Worm (Caenorhabditis elegans) whole organism, late embryonic: ENCODE data around the gene nstp-3.
A peak's percentile ranks its signal among the peaks of the same experiment; 100 is the strongest.

Experiments used
- C08G9.2 ChIP-seq: sonication (generic microtip); optimal IDR thresholded peaks from 2 replicates; lab custom pipeline; 2016; ENCODE audit warnings: mild to moderate bottlenecking, missing genetic modification characterization, moderate library complexity, missing compliant biosample characterization
- K02D7.2 ChIP-seq: sonication (generic microtip); optimal IDR thresholded peaks from 2 replicates; lab custom pipeline; 2017; ENCODE audit warnings: mild to moderate bottlenecking, missing genetic modification characterization, missing compliant biosample characterization
- K09A11.1 ChIP-seq: sonication (generic microtip); optimal IDR thresholded peaks from 2 replicates; lab custom pipeline; 2017; ENCODE audit warnings: antibody characterized with exemption, mild to moderate bottlenecking, missing genetic modification characterization, missing compliant biosample characterization; ENCODE audit not compliant: insufficient read depth
- ceh-30 ChIP-seq: fragments of 150-350 bp; optimal IDR thresholded peaks from 2 replicates; lab custom pipeline; 2014; ENCODE audit warnings: missing biosample characterization, missing genetic modification characterization
- ceh-31 ChIP-seq: sonication (generic microtip); optimal IDR thresholded peaks from 2 replicates; lab custom pipeline; 2016; ENCODE audit warnings: missing genetic modification characterization, missing compliant biosample characterization
- ceh-34 ChIP-seq: sonication (generic microtip); optimal IDR thresholded peaks from 2 replicates; lab custom pipeline; 2016; ENCODE audit warnings: mild to moderate bottlenecking, missing genetic modification characterization, missing compliant biosample characterization
- ceh-48 ChIP-seq: sonication (generic microtip); optimal IDR thresholded peaks from 2 replicates; lab custom pipeline; 2016; ENCODE audit warnings: missing genetic modification characterization, inconsistent platforms, missing compliant biosample characterization
- ceh-9 ChIP-seq: sonication (generic microtip); optimal IDR thresholded peaks from 2 replicates; lab custom pipeline; 2016; ENCODE audit warnings: mild to moderate bottlenecking, missing genetic modification characterization, inconsistent platforms, missing compliant biosample characterization
- dve-1 ChIP-seq: sonication (generic microtip); optimal IDR thresholded peaks from 2 replicates; lab custom pipeline; 2017; ENCODE audit warnings: antibody characterized with exemption, mild to moderate bottlenecking, missing genetic modification characterization, missing compliant biosample characterization
- eyg-1 ChIP-seq: sonication (generic microtip); optimal IDR thresholded peaks from 2 replicates; lab custom pipeline; 2016; ENCODE audit warnings: missing genotype, missing genetic modification characterization, missing compliant biosample characterization
- fax-1 ChIP-seq: sonication (generic microtip); optimal IDR thresholded peaks from 2 replicates; lab custom pipeline; 2016; ENCODE audit warnings: missing genotype, missing genetic modification characterization, missing compliant biosample characterization
- fkh-10 ChIP-seq: fragments of 150-350 bp; optimal IDR thresholded peaks from 2 replicates; lab custom pipeline; 2014; ENCODE audit warnings: missing biosample characterization, missing genetic modification reagents, missing genetic modification characterization
- hlh-15 ChIP-seq: sonication (generic microtip); optimal IDR thresholded peaks from 2 replicates; lab custom pipeline; 2016; ENCODE audit warnings: missing genetic modification characterization, missing compliant biosample characterization
- hlh-30 ChIP-seq: sonication (generic microtip); optimal IDR thresholded peaks from 2 replicates; lab custom pipeline; 2017; ENCODE audit warnings: antibody characterized with exemption, missing genetic modification characterization, missing compliant biosample characterization; ENCODE audit not compliant: insufficient read depth
- lim-6 ChIP-seq: sonication (generic microtip); optimal IDR thresholded peaks from 2 replicates; lab custom pipeline; 2016; ENCODE audit warnings: missing genetic modification characterization, missing compliant biosample characterization
- lin-11 ChIP-seq: fragments of 200-800 bp; sonication (Bioruptor generic); optimal IDR thresholded peaks from 2 replicates; lab custom pipeline; 2018; ENCODE audit warnings: mild to moderate bottlenecking, missing genetic modification characterization, missing compliant biosample characterization
- mec-3 ChIP-seq: sonication (generic microtip); optimal IDR thresholded peaks from 2 replicates; lab custom pipeline; 2016; ENCODE audit warnings: borderline replicate concordance, missing genetic modification characterization, missing compliant biosample characterization
- nfya-1 ChIP-seq: sonication (generic microtip); optimal IDR thresholded peaks from 2 replicates; lab custom pipeline; 2017; ENCODE audit warnings: missing genetic modification characterization, mild to moderate bottlenecking, missing compliant biosample characterization, antibody characterized with exemption, moderate library complexity
- odd-2 ChIP-seq: sonication (generic microtip); optimal IDR thresholded peaks from 2 replicates; lab custom pipeline; 2017; ENCODE audit warnings: antibody characterized with exemption, mild to moderate bottlenecking, missing genetic modification characterization, missing compliant biosample characterization
- pha-4 ChIP-seq: fragments of 150-350 bp; optimal IDR thresholded peaks from 2 replicates; lab custom pipeline; 2018; ENCODE audit warnings: missing biosample characterization, missing genetic modification reagents, missing genetic modification characterization
- pros-1 ChIP-seq: fragments of 150-350 bp; optimal IDR thresholded peaks from 2 replicates; lab custom pipeline; 2014; ENCODE audit warnings: missing biosample characterization, missing genetic modification reagents, missing genetic modification characterization
- rnt-1 ChIP-seq: sonication (generic microtip); optimal IDR thresholded peaks from 2 replicates; lab custom pipeline; 2016; ENCODE audit warnings: missing genetic modification characterization, missing compliant biosample characterization
- syd-9 ChIP-seq: sonication (generic microtip); optimal IDR thresholded peaks from 2 replicates; lab custom pipeline; 2016; ENCODE audit warnings: mild to moderate bottlenecking, missing genetic modification characterization, moderate library complexity, missing compliant biosample characterization
- unc-55 ChIP-seq: sonication (generic microtip); optimal IDR thresholded peaks from 2 replicates; lab custom pipeline; 2017; ENCODE audit warnings: missing biosample characterization, missing genetic modification reagents, missing genetic modification characterization
- unc-86 ChIP-seq: sonication (generic microtip); optimal IDR thresholded peaks from 2 replicates; lab custom pipeline; 2016; ENCODE audit warnings: missing genetic modification characterization, missing compliant biosample characterization
- zip-5 ChIP-seq: sonication (generic microtip); optimal IDR thresholded peaks from 2 replicates; lab custom pipeline; 2016; ENCODE audit warnings: missing genetic modification characterization, missing compliant biosample characterization
- ztf-16 ChIP-seq: sonication (generic microtip); optimal IDR thresholded peaks from 2 replicates; lab custom pipeline; 2017; ENCODE audit warnings: missing genetic modification characterization, missing compliant biosample characterization

Gene nstp-3

ce11 chrV:5790497-5791280 is 7.3 kb downstream of the nstp-3 start, which contains the start of the genes nhr-142 and F44E7.9 (continued):
- peak; percentile 0 for TF ChIP-seq ceh-30 (tag; lab: Kevin White, UChicago)
- TF ChIP-seq ztf-16 (tag; lab: Kevin White, UChicago), result peak; percentile 60
- no peak for TF ChIP-seq lin-11
- no peak for TF ChIP-seq fkh-10 (GFP tag; lab: Kevin White, UChicago)
- TF ChIP-seq syd-9 (tag; lab: Kevin White, UChicago), result peak; percentile 66
- TF ChIP-seq pros-1 (tag; lab: Kevin White, UChicago), result no peak
- peak; percentile 49 for TF ChIP-seq hlh-15
- peak; percentile 93 for TF ChIP-seq ceh-31 (tag; lab: Kevin White, UChicago)
- TF ChIP-seq ceh-9 (tag; lab: Kevin White, UChicago), result no peak
- TF ChIP-seq zip-5, result peak; percentile 81
- no peak for TF ChIP-seq unc-55 (GFP tag; lab: Kevin White, UChicago)
- peak; percentile 80 for TF ChIP-seq C08G9.2
- TF ChIP-seq eyg-1 (tag; lab: Kevin White, UChicago), result no peak
- peak; percentile 37 for TF ChIP-seq unc-86 (tag; lab: Kevin White, UChicago)
- peak; percentile 60 for TF ChIP-seq ceh-34 (tag; lab: Kevin White, UChicago)
- TF ChIP-seq rnt-1 (tag; lab: Kevin White, UChicago), result peak; percentile 64
- peak; percentile 9 for TF ChIP-seq dve-1 (tag; lab: Kevin White, UChicago)
- TF ChIP-seq mec-3, result no peak
- TF ChIP-seq, all 69 proteins: peak for 44

DNA sequence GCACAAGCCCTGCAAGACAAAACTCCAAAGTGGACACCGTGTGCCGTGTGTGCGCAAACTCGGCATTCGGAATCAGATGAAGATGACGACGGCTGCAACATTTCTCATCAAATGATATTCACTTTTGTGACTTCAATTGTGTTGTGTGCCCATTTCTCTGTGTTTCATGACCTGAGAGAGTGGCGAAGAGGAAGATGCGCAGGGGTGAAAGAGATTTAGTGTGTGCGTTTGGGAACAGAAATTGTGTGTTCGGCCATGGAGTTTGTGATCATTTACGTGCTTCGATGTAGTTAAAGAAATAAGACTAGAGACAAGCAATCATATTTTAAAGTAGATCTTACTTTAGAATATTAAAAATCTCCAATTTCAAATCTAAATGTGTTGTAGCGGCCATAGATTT is 9.4 kb downstream of the nstp-3 start:
- TF ChIP-seq nfya-1 (tag; lab: Kevin White, UChicago) (no peak), fax-1 (tag; lab: Kevin White, UChicago) (no peak)

DNA sequence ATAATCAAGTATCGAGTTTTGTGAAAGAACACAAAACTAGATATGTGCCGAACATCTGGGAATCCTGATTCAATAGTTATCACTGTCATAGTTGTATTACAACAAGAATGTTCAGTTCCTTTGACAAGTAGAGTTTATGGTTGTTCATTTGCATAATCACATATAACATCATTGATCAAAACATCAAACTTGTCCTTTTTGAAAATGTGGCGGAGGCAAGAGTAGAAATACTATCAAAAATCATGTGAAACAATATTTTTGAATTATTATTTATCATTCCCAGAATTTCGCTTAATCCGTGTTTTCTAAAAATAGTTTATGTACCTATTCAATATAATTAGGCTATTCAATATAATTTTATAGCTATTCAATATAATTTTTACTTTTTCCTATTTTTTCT is 12.7 kb downstream of the nstp-3 start, which contains the start of gene F44E7.7:
TSS of gene F44E7.7 (minus strand) at position 101 of the 400 bp plus-strand sequence.
- no peak for TF ChIP-seq ceh-48 (tag; lab: Kevin White, UChicago)
- no peak for TF ChIP-seq rnt-1 (tag; lab: Kevin White, UChicago)
- no peak for TF ChIP-seq K02D7.2 (tag; lab: Kevin White, UChicago)
- no peak for TF ChIP-seq dve-1 (tag; lab: Kevin White, UChicago)
- no peak for TF ChIP-seq K09A11.1 (tag; lab: Kevin White, UChicago)
- no peak for TF ChIP-seq pros-1 (tag; lab: Kevin White, UChicago)

DNA sequence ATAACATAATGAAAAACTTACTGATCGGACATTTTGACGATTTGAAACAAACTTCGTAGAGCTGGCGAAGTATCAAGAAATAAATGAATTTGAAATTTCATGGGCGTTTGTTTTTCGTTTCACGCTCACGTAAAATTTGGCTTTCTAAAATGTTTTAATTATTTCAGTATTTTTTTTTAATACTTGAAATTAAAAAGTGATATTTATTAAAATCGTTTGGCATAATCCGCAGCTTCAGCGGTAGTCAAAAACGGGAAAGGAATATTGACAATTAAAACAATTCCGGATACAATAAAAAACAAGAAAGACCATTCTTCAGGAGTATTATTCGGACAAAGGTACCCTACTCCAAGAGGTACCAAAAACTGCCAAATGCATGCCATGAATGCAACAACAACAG is 15.3 kb downstream of the nstp-3 start, which contains the start of gene fbxa-183:
TSS of gene fbxa-183 (minus strand) at position 101 of the 400 bp plus-strand sequence.
- TF ChIP-seq odd-2 (tag; lab: Kevin White, UChicago) (no peak), hlh-30 (tag; lab: Kevin White, UChicago) (no peak), K09A11.1 (tag; lab: Kevin White, UChicago) (no peak), zip-5 (no peak), lin-11 (no peak), pha-4 (no peak), ceh-48 (tag; lab: Kevin White, UChicago) (no peak), lim-6 (tag; lab: Kevin White, UChicago) (no peak), ztf-16 (tag; lab: Kevin White, UChicago) (no peak), unc-86 (tag; lab: Kevin White, UChicago) (no peak), nfya-1 (tag; lab: Kevin White, UChicago) (no peak)

DNA sequence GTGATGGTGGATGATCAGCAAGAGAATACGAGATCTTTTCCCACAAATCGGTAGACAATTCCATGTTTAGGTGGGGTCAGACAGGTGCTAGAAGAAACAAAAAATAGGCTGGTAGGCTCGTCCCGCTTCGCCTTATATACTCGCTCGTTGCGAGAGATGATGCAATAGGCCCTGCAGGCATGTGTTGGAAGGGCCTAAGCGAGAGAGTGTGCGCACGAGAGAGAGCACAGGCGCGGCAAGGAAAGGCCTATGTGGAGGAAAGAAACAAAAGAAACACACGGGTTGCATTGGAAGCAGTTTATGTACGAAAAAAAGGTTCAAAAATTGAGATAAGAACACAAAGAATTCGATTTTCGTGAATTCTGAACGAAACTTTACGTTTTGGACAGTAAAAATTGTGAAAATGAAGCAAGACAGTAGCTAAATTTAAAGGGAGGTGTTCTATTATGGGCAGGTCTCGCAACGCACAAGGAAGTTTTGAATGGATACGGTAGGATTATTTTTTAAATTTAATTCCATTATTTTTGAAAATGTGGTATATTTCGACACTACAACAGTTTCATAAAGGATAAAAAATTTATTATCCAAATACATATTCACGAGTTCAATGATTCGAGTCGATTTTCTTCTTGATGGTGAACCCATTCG is 17.2 kb downstream of the nstp-3 start, which contains the start of gene F44E7.5:
TSS of gene F44E7.5 (minus strand) at position 210 of the 648 bp plus-strand sequence.
- TF ChIP-seq ceh-9 (tag; lab: Kevin White, UChicago), result no peak
- peak; percentile 52 for TF ChIP-seq ceh-31 (tag; lab: Kevin White, UChicago)
